Fruit fly (Drosophila melanogaster) whole organism, embryonic: ENCODE data around the gene Polr1H.

ENCODE experiments used
- Antp ChIP-seq: fragments of 200-800 bp; sonication (Bioruptor generic); optimal IDR thresholded peaks from 3 replicates; lab custom pipeline; 2016; ENCODE audit warnings: missing biosample characterization, missing genetic modification characterization
- CG1024 ChIP-seq: fragments of 200-800 bp; sonication (Bioruptor generic); IDR thresholded peaks from 2 replicates; pipeline ENCODE4 v1.3.6; 2022; ENCODE audit warnings: missing biosample characterization, missing genetic modification characterization
- CG11695 ChIP-seq: fragments of 200-800 bp; sonication (Bioruptor generic); IDR thresholded peaks from 3 replicates; pipeline ENCODE4 v1.3.6; 2022; ENCODE audit warnings: missing biosample characterization, missing genetic modification characterization
- CG12219 ChIP-seq: fragments of 200-800 bp; sonication (Bioruptor generic); optimal IDR thresholded peaks from 3 replicates; lab custom pipeline; 2018; ENCODE audit warnings: missing biosample characterization, mild to moderate bottlenecking, missing genetic modification characterization
- CG13123 ChIP-seq: fragments of 200-800 bp; sonication (Bioruptor generic); optimal IDR thresholded peaks from 2 replicates; lab custom pipeline; 2016; ENCODE audit warnings: missing biosample characterization, missing genetic modification characterization
- CG13296 ChIP-seq: fragments of 200-800 bp; sonication (Bioruptor generic); optimal IDR thresholded peaks from 3 replicates; lab custom pipeline; 2018; ENCODE audit warnings: missing biosample characterization, mild to moderate bottlenecking, missing genetic modification characterization
- CG1529 ChIP-seq: fragments of 200-800 bp; sonication (Bioruptor generic); optimal IDR thresholded peaks from 3 replicates; lab custom pipeline; 2018; ENCODE audit warnings: missing biosample characterization, missing genetic modification characterization
- CG17912 ChIP-seq: fragments of 200-800 bp; sonication (Bioruptor generic); optimal IDR thresholded peaks from 2 replicates; lab custom pipeline; 2018; ENCODE audit warnings: missing biosample characterization, mild to moderate bottlenecking, missing genetic modification characterization
- CG30020 ChIP-seq: fragments of 200-800 bp; optimal IDR thresholded peaks from 2 replicates; lab custom pipeline; 2019; ENCODE audit warnings: missing biosample characterization, mild to moderate bottlenecking, missing genetic modification characterization, moderate library complexity
- CG31224 ChIP-seq: fragments of 200-800 bp; sonication (Bioruptor generic); IDR thresholded peaks from 2 replicates; pipeline ENCODE4 v1.3.6; 2022; ENCODE audit warnings: missing biosample characterization, missing genetic modification characterization
- CG31365 ChIP-seq: fragments of 200-800 bp; sonication (Bioruptor generic); optimal IDR thresholded peaks from 2 replicates; lab custom pipeline; 2018; ENCODE audit warnings: missing biosample characterization, mild to moderate bottlenecking, missing genetic modification characterization
- CG31441 ChIP-seq: fragments of 200-800 bp; sonication (Bioruptor generic); IDR thresholded peaks from 2 replicates; pipeline ENCODE4 v1.3.6; 2022; ENCODE audit warnings: missing biosample characterization, missing genetic modification characterization
- CG3407 ChIP-seq: fragments of 200-800 bp; sonication (Bioruptor generic); optimal IDR thresholded peaks from 2 replicates; lab custom pipeline; 2018; ENCODE audit warnings: missing biosample characterization, mild to moderate bottlenecking, missing genetic modification characterization
- CG3726 ChIP-seq: fragments of 200-800 bp; sonication (Bioruptor generic); IDR thresholded peaks from 3 replicates; pipeline ENCODE4, ENCODE4 v1.3.6; 2022; ENCODE audit warnings: missing biosample characterization, missing genetic modification characterization
- CG3995 ChIP-seq: fragments of 200-800 bp; sonication (Bioruptor generic); optimal IDR thresholded peaks from 3 replicates; lab custom pipeline; 2016; ENCODE audit warnings: missing biosample characterization, missing genetic modification characterization
- CG4424 ChIP-seq: fragments of 200-800 bp; sonication (Bioruptor generic); optimal IDR thresholded peaks from 3 replicates; lab custom pipeline; 2016; ENCODE audit warnings: missing biosample characterization, missing genetic modification characterization
- CG4730 ChIP-seq: fragments of 200-800 bp; sonication (Bioruptor generic); IDR thresholded peaks from 2 replicates; pipeline ENCODE4 v1.3.6; 2022; ENCODE audit warnings: missing biosample characterization, missing genetic modification characterization
- CG6175 ChIP-seq: fragments of 200-800 bp; sonication (Bioruptor generic); IDR thresholded peaks from 3 replicates; pipeline ENCODE4 v1.3.6; 2022; ENCODE audit warnings: missing biosample characterization, missing genetic modification characterization
- CG7928 ChIP-seq: fragments of 200-800 bp; sonication (Bioruptor generic); optimal IDR thresholded peaks from 2 replicates; lab custom pipeline; 2017; ENCODE audit warnings: missing biosample characterization, mild to moderate bottlenecking, missing genetic modification characterization
- CG8359 ChIP-seq: fragments of 200-800 bp; sonication (Bioruptor generic); optimal IDR thresholded peaks from 2 replicates; lab custom pipeline; 2017; ENCODE audit warnings: missing biosample characterization, mild to moderate bottlenecking, missing genetic modification characterization, borderline replicate concordance
- Camta ChIP-seq: fragments of 200-800 bp; sonication (Bioruptor generic); optimal IDR thresholded peaks from 2 replicates; lab custom pipeline; 2016; ENCODE audit warnings: missing biosample characterization, missing genetic modification characterization
- Dek ChIP-seq: fragments of 200-800 bp; sonication (Bioruptor generic); optimal IDR thresholded peaks from 3 replicates; lab custom pipeline; 2019; ENCODE audit warnings: missing biosample characterization, mild to moderate bottlenecking, missing genetic modification characterization, moderate library complexity
- Fer1 ChIP-seq: fragments of 200-800 bp; sonication (Bioruptor generic); optimal IDR thresholded peaks from 2 replicates; lab custom pipeline; 2017; ENCODE audit warnings: missing biosample characterization, mild to moderate bottlenecking, missing genetic modification characterization
- Fer2 ChIP-seq: fragments of 200-800 bp; sonication (Bioruptor generic); optimal IDR thresholded peaks from 2 replicates; lab custom pipeline; 2018; ENCODE audit warnings: missing biosample characterization, mild to moderate bottlenecking, missing genetic modification characterization, moderate library complexity
- Fer3 ChIP-seq: fragments of 200-800 bp; sonication (Bioruptor generic); optimal IDR thresholded peaks from 2 replicates; lab custom pipeline; 2018; ENCODE audit warnings: missing biosample characterization, mild to moderate bottlenecking, missing genetic modification characterization, moderate library complexity
- HHEX ChIP-seq: fragments of 200-800 bp; sonication (Bioruptor generic); optimal IDR thresholded peaks from 3 replicates; lab custom pipeline; 2017; ENCODE audit warnings: missing biosample characterization, mild to moderate bottlenecking, missing genetic modification characterization, missing genetic modification reagents
- Mes4 ChIP-seq: fragments of 200-800 bp; sonication (Bioruptor generic); optimal IDR thresholded peaks from 2 replicates; lab custom pipeline; 2016; ENCODE audit warnings: missing biosample characterization, missing genetic modification characterization
- Rx ChIP-seq: fragments of 200-800 bp; sonication (Bioruptor generic); IDR thresholded peaks from 2 replicates; pipeline ENCODE4 v1.3.6; 2022; ENCODE audit warnings: missing biosample characterization, missing genetic modification characterization
- Sox102F ChIP-seq: fragments of 200-800 bp; sonication (Bioruptor generic); optimal IDR thresholded peaks from 2 replicates; lab custom pipeline; 2018; ENCODE audit warnings: missing biosample characterization, mild to moderate bottlenecking, missing genetic modification characterization, moderate library complexity
- az2 ChIP-seq: fragments of 200-800 bp; sonication (Bioruptor generic); optimal IDR thresholded peaks from 3 replicates; lab custom pipeline; 2016; ENCODE audit warnings: missing biosample characterization, missing genetic modification characterization
- crc ChIP-seq: fragments of 200-800 bp; sonication (Bioruptor generic); optimal IDR thresholded peaks from 2 replicates; lab custom pipeline; 2016; ENCODE audit warnings: missing biosample characterization, missing genetic modification characterization
- crol ChIP-seq: fragments of 200-800 bp; sonication (Bioruptor generic); IDR thresholded peaks from 2 replicates; pipeline ENCODE4 v1.3.6; 2022; ENCODE audit warnings: missing biosample characterization, missing genetic modification characterization
- dati ChIP-seq: fragments of 200-800 bp; sonication (Bioruptor generic); IDR thresholded peaks from 2 replicates; pipeline ENCODE4 v1.3.6; 2022; ENCODE audit warnings: missing biosample characterization, missing genetic modification characterization
- exex ChIP-seq: fragments of 200-800 bp; sonication (Bioruptor generic); optimal IDR thresholded peaks from 4 replicates; lab custom pipeline; 2018; ENCODE audit warnings: missing biosample characterization, mild to moderate bottlenecking, missing genetic modification characterization, moderate library complexity
- grn ChIP-seq: fragments of 200-800 bp; sonication (Bioruptor generic); optimal IDR thresholded peaks from 3 replicates; lab custom pipeline; 2017; ENCODE audit warnings: missing biosample characterization, missing genetic modification characterization
- her ChIP-seq: fragments of 200-800 bp; sonication (Bioruptor generic); optimal IDR thresholded peaks from 2 replicates; lab custom pipeline; 2016; ENCODE audit warnings: missing biosample characterization, missing genetic modification characterization
- kay ChIP-seq: fragments of 200-800 bp; sonication (Bioruptor generic); optimal IDR thresholded peaks from 2 replicates; lab custom pipeline; 2016; ENCODE audit warnings: missing biosample characterization, missing genetic modification characterization
- klu ChIP-seq: fragments of 200-800 bp; sonication (Bioruptor generic); IDR thresholded peaks from 2 replicates; pipeline ENCODE4 v1.3.6; 2022; ENCODE audit warnings: missing biosample characterization, missing genetic modification characterization
- knrl ChIP-seq: fragments of 200-800 bp; sonication (Bioruptor generic); IDR thresholded peaks from 3 replicates; pipeline ENCODE4 v1.3.6; 2022; ENCODE audit warnings: missing biosample characterization, missing genetic modification characterization; ENCODE audit not compliant: partially characterized antibody
- luna ChIP-seq: fragments of 200-800 bp; sonication (Bioruptor generic); optimal IDR thresholded peaks from 2 replicates; lab custom pipeline; 2016; ENCODE audit warnings: missing biosample characterization, missing genetic modification characterization
- mirr ChIP-seq: fragments of 200-800 bp; sonication (Bioruptor generic); optimal IDR thresholded peaks from 3 replicates; lab custom pipeline; 2018; ENCODE audit warnings: missing biosample characterization, mild to moderate bottlenecking, missing genetic modification characterization
- nerfin-1 ChIP-seq: fragments of 200-800 bp; sonication (Bioruptor generic); optimal IDR thresholded peaks from 3 replicates; lab custom pipeline; 2019; ENCODE audit warnings: missing biosample characterization, mild to moderate bottlenecking, missing genetic modification characterization, moderate library complexity
- sd ChIP-seq: fragments of 200-800 bp; sonication (Bioruptor generic); optimal IDR thresholded peaks from 3 replicates; lab custom pipeline; 2018; ENCODE audit warnings: missing biosample characterization, mild to moderate bottlenecking, missing genetic modification characterization, moderate library complexity
- sisA ChIP-seq: fragments of 200-800 bp; sonication (Bioruptor generic); IDR thresholded peaks from 2 replicates; pipeline ENCODE4 v1.3.6; 2022; ENCODE audit warnings: missing biosample characterization, missing genetic modification characterization
- unc-4 ChIP-seq: fragments of 200-800 bp; sonication (Bioruptor generic); IDR thresholded peaks from 2 replicates; pipeline ENCODE4 v1.3.6; 2022; ENCODE audit warnings: missing biosample characterization, missing genetic modification characterization; ENCODE audit not compliant: partially characterized antibody
- z ChIP-seq: fragments of 200-800 bp; sonication (Bioruptor generic); IDR thresholded peaks from 3 replicates; pipeline ENCODE4 v1.3.6; 2022; ENCODE audit warnings: missing biosample characterization, missing genetic modification characterization

Polr1H gene

dm6 chr3R:21808622-21809347 is 31.1 kb upstream of the Polr1H start (continued):
- TF ChIP-seq CG6175 (GFP tag; lab: Robert Waterston, UW): no peak
- TF ChIP-seq her (GFP tag; lab: Kevin White, UChicago): no peak
- no peak for TF ChIP-seq Camta
- TF ChIP-seq CG1529 (GFP tag; lab: Kevin White, UChicago): no peak
- no peak for TF ChIP-seq CG17912 (GFP tag; lab: Kevin White, UChicago)
- TF ChIP-seq klu (GFP tag; lab: Robert Waterston, UW): no peak
- no peak for TF ChIP-seq CG4730 (GFP tag; lab: Robert Waterston, UW)
- peak; percentile 4 for TF ChIP-seq Fer3 (tag; lab: Kevin White, UChicago)
- no peak for TF ChIP-seq crc (GFP tag; lab: Kevin White, UChicago)
- TF ChIP-seq Antp (GFP tag; lab: Kevin White, UChicago): no peak
- TF ChIP-seq knrl (GFP tag; lab: Robert Waterston, UW): no peak
- no peak for TF ChIP-seq Fer1 (GFP tag; lab: Kevin White, UChicago)
- TF ChIP-seq z (GFP tag; lab: Robert Waterston, UW): no peak
- no peak for TF ChIP-seq CG3407 (GFP tag; lab: Kevin White, UChicago)
- no peak for TF ChIP-seq CG7928
- TF ChIP-seq CG30020: no peak
- TF ChIP-seq CG13123 (GFP tag; lab: Kevin White, UChicago): no peak
- no peak for TF ChIP-seq CG4424 (GFP tag; lab: Kevin White, UChicago)
- TF ChIP-seq dati (GFP tag; lab: Robert Waterston, UW): no peak
- no peak for TF ChIP-seq grn
- TF ChIP-seq HHEX: peak; percentile 18
- TF ChIP-seq Mes4: no peak
- peak; percentile 63 for TF ChIP-seq CG31365 (tag; lab: Kevin White, UChicago)
- no peak for TF ChIP-seq CG3995 (GFP tag; lab: Kevin White, UChicago)
- TF ChIP-seq nerfin-1 (tag; lab: Kevin White, UChicago): no peak
- TF ChIP-seq unc-4 (GFP tag; lab: Robert Waterston, UW): no peak
- TF ChIP-seq mirr: no peak
- TF ChIP-seq Fer2 (tag; lab: Kevin White, UChicago): no peak
- no peak for TF ChIP-seq CG31441 (GFP tag; lab: Robert Waterston, UW)
- no peak for TF ChIP-seq Sox102F
- TF ChIP-seq kay: no peak
- TF ChIP-seq Rx (GFP tag; lab: Robert Waterston, UW): no peak
- TF ChIP-seq luna: no peak
- TF ChIP-seq CG31224: no peak
- no peak for TF ChIP-seq CG11695 (GFP tag; lab: Robert Waterston, UW)
- no peak for TF ChIP-seq CG12219

DNA sequence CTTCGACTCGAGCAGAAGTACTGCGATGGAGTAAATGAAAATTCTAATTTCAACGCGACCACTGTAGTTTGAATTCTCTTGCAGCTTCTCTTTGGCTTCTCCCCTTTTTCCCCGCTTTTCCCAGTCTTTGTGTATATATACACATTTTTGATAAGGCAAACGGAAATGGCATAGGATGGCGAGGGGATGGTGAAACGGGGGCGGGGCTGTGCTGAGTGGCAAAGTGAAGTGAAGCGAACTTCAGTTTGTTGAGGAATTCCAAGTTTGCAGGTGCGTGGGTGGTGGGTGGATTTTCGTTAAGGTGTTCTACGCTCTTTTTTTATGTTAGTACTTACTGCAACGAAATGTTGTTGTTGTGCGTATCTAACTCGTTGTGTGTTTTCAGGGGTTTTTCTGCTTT is 29.6 kb upstream of the Polr1H start:
- no peak for TF ChIP-seq az2 (GFP tag; lab: Kevin White, UChicago)
- TF ChIP-seq CG8359 (GFP tag; lab: Kevin White, UChicago): no peak
- no peak for TF ChIP-seq CG1024 (GFP tag; lab: Robert Waterston, UW)
- TF ChIP-seq sisA (GFP tag; lab: Robert Waterston, UW): no peak
- TF ChIP-seq exex (tag; lab: Kevin White, UChicago): no peak
- no peak for TF ChIP-seq Dek
- TF ChIP-seq sd (tag; lab: Kevin White, UChicago): peak; percentile 13
- TF ChIP-seq CG3726: no peak
- peak; percentile 68 for TF ChIP-seq nerfin-1 (tag; lab: Kevin White, UChicago)
- no peak for TF ChIP-seq CG13296 (GFP tag; lab: Kevin White, UChicago)
- no peak for TF ChIP-seq kay
- peak; percentile 59 for TF ChIP-seq crol (GFP tag; lab: Robert Waterston, UW)
